Fruit fly (Drosophila melanogaster): ENCODE measurements around the gene CG13847.

The CG13847 gene

dm6 chr3R:22421618-22422017, 14.3 kb downstream of the CG13847 start (continued):
- TF ChIP-seq pfk (GFP tag; optimal IDR thresholded peaks at IDR 0.05): no peak
- TF ChIP-seq CG14441 (GFP tag; IDR thresholded peaks at IDR 0.05): peak; percentile 87
- TF ChIP-seq CG11085 (GFP tag; IDR thresholded peaks at IDR 0.05): peak; percentile 69
- peak; percentile 27 for TF ChIP-seq Atf-2 (GFP tag; optimal IDR thresholded peaks at IDR 0.05)
- TF ChIP-seq CG16863 (GFP tag; optimal IDR thresholded peaks at IDR 0.05): peak; percentile 47
- TF ChIP-seq CG6272 (GFP tag; IDR thresholded peaks at IDR 0.05): 0 out of 2 replicates have a peak, but pooled peaks have one; percentile 48
- TF ChIP-seq Stat92E (GFP tag; optimal IDR thresholded peaks at IDR 0.05): no peak
- TF ChIP-seq CG31441 (GFP tag; IDR thresholded peaks at IDR 0.05): peak; percentile 56
- peak; percentile 80 for TF ChIP-seq E2f1 (GFP tag; IDR thresholded peaks at IDR 0.05)
- no peak for TF ChIP-seq CG10267 (tag; optimal IDR thresholded peaks at IDR 0.05)
- TF ChIP-seq lov (optimal IDR thresholded peaks at IDR 0.05): no peak
- no peak for TF ChIP-seq lov (GFP tag; IDR thresholded peaks at IDR 0.05)
- no peak for TF ChIP-seq odd (GFP tag; optimal IDR thresholded peaks at IDR 0.05)
- peak; percentile 71 for TF ChIP-seq CG6689 (GFP tag; IDR thresholded peaks at IDR 0.05)
- peak; percentile 21 for TF ChIP-seq her (GFP tag; optimal IDR thresholded peaks at IDR 0.05)
- peak; percentile 70; the same call in 1 of the 2 replicates for TF ChIP-seq NFAT (GFP tag; IDR thresholded peaks at IDR 0.05)
- no peak for TF ChIP-seq crol (GFP tag; IDR thresholded peaks at IDR 0.05)
- TF ChIP-seq CG4854 (GFP tag; optimal IDR thresholded peaks at IDR 0.05): no peak
- TF ChIP-seq HmgZ (tag; optimal IDR thresholded peaks at IDR 0.05): no peak
- TF ChIP-seq HLH3B (GFP tag; IDR thresholded peaks at IDR 0.05): peak; percentile 64; the same call in 1 of the 2 replicates
- TF ChIP-seq CG34224 (GFP tag; IDR thresholded peaks at IDR 0.05; ENCODE audit: partially characterized antibody): no peak
- peak; percentile 35; the same call in 1 of the 2 replicates for TF ChIP-seq Oaz (GFP tag; IDR thresholded peaks at IDR 0.05)
- TF ChIP-seq vnd (GFP tag; IDR thresholded peaks at IDR 0.05; ENCODE audit: partially characterized antibody): no peak
- no peak for TF ChIP-seq gcm2 (GFP tag; optimal IDR thresholded peaks at IDR 0.05)
- TF ChIP-seq HLH54F (GFP tag; optimal IDR thresholded peaks at IDR 0.05): peak; percentile 27
- TF ChIP-seq CG6791 (GFP tag; IDR thresholded peaks at IDR 0.05; ENCODE audit: partially characterized antibody): no peak
- peak; percentile 69 for TF ChIP-seq Camta (GFP tag; optimal IDR thresholded peaks at IDR 0.05)
- no peak for TF ChIP-seq CG10431 (GFP tag; optimal IDR thresholded peaks at IDR 0.05)
- TF ChIP-seq Ets65A (GFP tag): no peak
- no peak for TF ChIP-seq sr (GFP tag; IDR thresholded peaks at IDR 0.05)
- peak; percentile 39; the same call in 1 of the 2 replicates for TF ChIP-seq dati (GFP tag; IDR thresholded peaks at IDR 0.05)
- TF ChIP-seq ash1 (GFP tag; optimal IDR thresholded peaks at IDR 0.05): no peak
- TF ChIP-seq CG6254 (GFP tag; optimal IDR thresholded peaks at IDR 0.05): no peak
- TF ChIP-seq CG18476 (GFP tag; optimal IDR thresholded peaks at IDR 0.05): peak; percentile 0
- no peak for TF ChIP-seq NC2α (GFP tag; optimal IDR thresholded peaks at IDR 0.05)
- peak; percentile 31 for TF ChIP-seq bcd (GFP tag; optimal IDR thresholded peaks at IDR 0.05)
- no peak for TF ChIP-seq BtbVII (GFP tag; optimal IDR thresholded peaks at IDR 0.05)
- no peak for TF ChIP-seq HLH4C (GFP tag; IDR thresholded peaks at IDR 0.05; ENCODE audit: partially characterized antibody)
- no peak for TF ChIP-seq CG1832 (GFP tag; optimal IDR thresholded peaks at IDR 0.05)
- TF ChIP-seq CG7963 (GFP tag; IDR thresholded peaks at IDR 0.05; ENCODE audit: partially characterized antibody): no peak
- peak; percentile 84 for TF ChIP-seq Mrtf (GFP tag; IDR thresholded peaks at IDR 0.05)
- peak; percentile 72 for TF ChIP-seq CG7372 (GFP tag; IDR thresholded peaks at IDR 0.05)
- TF ChIP-seq cato (GFP tag; optimal IDR thresholded peaks at IDR 0.05; ENCODE audit: borderline replicate concordance): no peak
- TF ChIP-seq CG2116 (GFP tag; optimal IDR thresholded peaks at IDR 0.05): no peak
- TF ChIP-seq GATAe (GFP tag; conservative IDR thresholded peaks at IDR 0.05): no peak
- TF ChIP-seq nmo (GFP tag; optimal IDR thresholded peaks at IDR 0.05): peak; percentile 71
- no peak for TF ChIP-seq Abd-B (GFP tag; optimal IDR thresholded peaks at IDR 0.05)
- TF ChIP-seq shn (GFP tag; optimal IDR thresholded peaks at IDR 0.05): no peak
- TF ChIP-seq unpg (GFP tag; optimal IDR thresholded peaks at IDR 0.05): peak; percentile 73
- TF ChIP-seq CG6813 (GFP tag; optimal IDR thresholded peaks at IDR 0.05): peak; percentile 48

Measured in whole organism, embryonic.